Worm (Caenorhabditis elegans): ENCODE data around the gene gst-40.

- TF ChIP-seq F37B4.10 (GFP tag; IDR thresholded peaks at IDR 0.05), result no peak
- TF ChIP-seq F22D6.2 (tag; optimal IDR thresholded peaks at IDR 0.05), result no peak
- no peak for TF ChIP-seq ZK185.1 (tag; optimal IDR thresholded peaks at IDR 0.05; ENCODE audit: poor library complexity, severe bottlenecking)
- TF ChIP-seq snpc-4 (GFP tag; optimal IDR thresholded peaks at IDR 0.05), result no peak
- TF ChIP-seq snpc-4 (tag; optimal IDR thresholded peaks at IDR 0.05), result no peak
- no peak for TF ChIP-seq B0261.1 (tag; optimal IDR thresholded peaks at IDR 0.05)
- TF ChIP-seq lin-40 (tag; optimal IDR thresholded peaks at IDR 0.05), result no peak
- TF ChIP-seq egrh-3 (GFP tag; IDR thresholded peaks at IDR 0.05), result no peak
- no peak for TF ChIP-seq ama-1 (optimal IDR thresholded peaks at IDR 0.05)
- no peak for TF ChIP-seq ama-1 (GFP tag; optimal IDR thresholded peaks at IDR 0.05)
These were observed 40.9 kb downstream of the gst-40 start for ce11 chrIV:801162-801561.
